Worm (Caenorhabditis elegans): ENCODE data around the gene her-1.

ce11 chrV:9712418-9713173 lies 15.8 kb downstream of the her-1 start:
- TF ChIP-seq flt-1 (GFP tag; IDR thresholded peaks at IDR 0.05), result no peak
- TF ChIP-seq hnd-1 (tag; optimal IDR thresholded peaks at IDR 0.05), result no peak
- TF ChIP-seq ama-1 (optimal IDR thresholded peaks at IDR 0.05), result no peak
- TF ChIP-seq B0310.2 (tag; optimal IDR thresholded peaks at IDR 0.05), result no peak
- no peak for TF ChIP-seq scrt-1 (GFP tag; IDR thresholded peaks at IDR 0.05)

Data from whole organism, early embryonic.